Fruit fly (Drosophila melanogaster) whole organism, pupa: Measurements from ENCODE around the gene CG18754.
A peak's percentile ranks its signal among the peaks of the same experiment; 100 is the strongest.

Source experiments
- CG10348 ChIP-seq: fragments of 200-800 bp; sonication (Bioruptor generic); IDR thresholded peaks from 2 replicates; pipeline ENCODE4 v1.3.6; 2022; ENCODE audit warnings: missing biosample characterization, missing genetic modification characterization
- CG12605 ChIP-seq: fragments of 200-800 bp; sonication (Bioruptor generic); IDR thresholded peaks from 2 replicates; pipeline ENCODE4 v1.3.6; 2022; ENCODE audit warnings: missing biosample characterization, missing genetic modification characterization
- CG13204 ChIP-seq: fragments of 200-800 bp; sonication (Bioruptor generic); optimal IDR thresholded peaks from 2 replicates; lab custom pipeline; 2018; ENCODE audit warnings: missing biosample characterization, mild to moderate bottlenecking, missing genetic modification characterization, moderate library complexity
- CG14655 ChIP-seq: fragments of 200-800 bp; sonication (Bioruptor generic); optimal IDR thresholded peaks from 3 replicates; lab custom pipeline; 2017; ENCODE audit warnings: mild to moderate bottlenecking, missing biosample characterization, missing genetic modification reagents, missing genetic modification characterization
- CG15710 ChIP-seq: fragments of 200-800 bp; sonication (Bioruptor generic); optimal IDR thresholded peaks from 2 replicates; lab custom pipeline; 2018; ENCODE audit warnings: missing biosample characterization, mild to moderate bottlenecking, missing genetic modification characterization, moderate library complexity
- CG17806 ChIP-seq: fragments of 200-800 bp; sonication (Bioruptor generic); optimal IDR thresholded peaks from 2 replicates; lab custom pipeline; 2018; ENCODE audit warnings: missing biosample characterization, mild to moderate bottlenecking, missing genetic modification characterization, moderate library complexity
- CG32121 ChIP-seq: fragments of 200-800 bp; sonication (Bioruptor generic); IDR thresholded peaks from 2 replicates; pipeline ENCODE4 v1.3.6; 2022; ENCODE audit warnings: missing biosample characterization, missing genetic modification characterization
- CG34367 ChIP-seq: fragments of 200-800 bp; sonication (Bioruptor generic); optimal IDR thresholded peaks from 2 replicates; lab custom pipeline; 2018; ENCODE audit warnings: missing biosample characterization, mild to moderate bottlenecking, missing genetic modification characterization
- CG4496 ChIP-seq: fragments of 200-800 bp; sonication (Bioruptor generic); IDR thresholded peaks from 3 replicates; pipeline ENCODE4 v1.3.6; 2022; ENCODE audit warnings: missing biosample characterization, missing genetic modification characterization
- CG8159 ChIP-seq: fragments of 200-800 bp; sonication (Bioruptor generic); optimal IDR thresholded peaks from 3 replicates; lab custom pipeline; 2018; ENCODE audit warnings: missing biosample characterization, mild to moderate bottlenecking, missing genetic modification characterization, moderate library complexity
- CG8301 ChIP-seq: fragments of 200-800 bp; sonication (Bioruptor generic); optimal IDR thresholded peaks from 2 replicates; lab custom pipeline; 2018; ENCODE audit warnings: missing biosample characterization, mild to moderate bottlenecking, missing genetic modification characterization
- CG9948 ChIP-seq: fragments of 200-800 bp; sonication (Bioruptor generic); optimal IDR thresholded peaks from 2 replicates; lab custom pipeline; 2018; ENCODE audit warnings: missing biosample characterization, mild to moderate bottlenecking, missing genetic modification characterization, moderate library complexity
- D1 ChIP-seq: fragments of 200-800 bp; sonication (Bioruptor generic); optimal IDR thresholded peaks from 2 replicates; lab custom pipeline; 2018; ENCODE audit warnings: missing biosample characterization, mild to moderate bottlenecking, missing genetic modification characterization, moderate library complexity
- EcR ChIP-seq: fragments of 200-800 bp; sonication (Bioruptor generic); optimal IDR thresholded peaks from 3 replicates; lab custom pipeline; 2019; ENCODE audit warnings: missing biosample characterization, missing genetic modification characterization, mild to moderate bottlenecking, moderate library complexity, missing genetic modification reagents
- Ets98B ChIP-seq: fragments of 200-800 bp; sonication (Bioruptor generic); IDR thresholded peaks from 2 replicates; pipeline ENCODE4 v1.3.6; 2022; ENCODE audit warnings: missing biosample characterization, missing genetic modification characterization
- Pif1A ChIP-seq: fragments of 200-800 bp; sonication (Bioruptor generic); optimal IDR thresholded peaks from 3 replicates; lab custom pipeline; 2016; ENCODE audit warnings: missing biosample characterization, missing genetic modification characterization
- Pif1B ChIP-seq: fragments of 200-800 bp; sonication (Bioruptor generic); optimal IDR thresholded peaks from 3 replicates; lab custom pipeline; 2016; ENCODE audit warnings: missing biosample characterization, missing genetic modification characterization
- Snoo ChIP-seq: fragments of 200-800 bp; sonication (Bioruptor generic); optimal IDR thresholded peaks from 3 replicates; lab custom pipeline; 2017; ENCODE audit warnings: missing biosample characterization, mild to moderate bottlenecking, missing genetic modification characterization, inconsistent platforms
- fd96Ca ChIP-seq: fragments of 200-800 bp; sonication (Bioruptor generic); IDR thresholded peaks from 3 replicates; pipeline ENCODE4 v1.3.6; 2022; ENCODE audit warnings: missing biosample characterization, missing genetic modification characterization
- gl ChIP-seq: fragments of 200-800 bp; sonication (Bioruptor generic); optimal IDR thresholded peaks from 2 replicates; lab custom pipeline; 2018; ENCODE audit warnings: missing biosample characterization, mild to moderate bottlenecking, missing genetic modification characterization
- rn ChIP-seq: fragments of 200-800 bp; sonication (Bioruptor generic); IDR thresholded peaks from 2 replicates; pipeline ENCODE4 v1.3.6; 2022; ENCODE audit warnings: missing biosample characterization, missing genetic modification characterization

CG18754 gene

DNA sequence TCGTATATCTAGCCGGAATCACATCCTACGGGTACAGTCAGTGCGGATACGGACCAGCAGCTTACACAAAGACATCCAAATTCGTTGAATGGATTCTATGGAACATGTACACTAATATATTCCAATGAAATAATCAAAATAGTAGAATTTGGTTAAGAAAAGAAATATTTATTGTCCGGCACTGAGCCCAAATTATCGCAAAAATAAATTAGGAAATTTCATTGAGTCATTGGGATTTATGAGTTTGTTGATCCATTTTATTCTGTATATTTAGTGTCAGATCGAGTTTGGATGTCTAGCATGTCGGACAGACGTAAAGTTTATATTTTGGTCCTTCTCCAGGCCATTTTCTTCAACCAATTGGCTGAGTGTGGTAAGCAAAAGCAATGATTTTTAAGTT is at the start of gene CG18754:
CG18754 (plus strand) TSS at position 301 of the 400 bp plus-strand sequence.
- TF ChIP-seq CG17806 (no peak), fd96Ca (GFP tag; lab: Robert Waterston, UW) (no peak), Pif1B (GFP tag; lab: Kevin White, UChicago) (no peak), Snoo (tag; lab: Kevin White, UChicago) (no peak), CG34367 (no peak), CG8301 (tag; lab: Kevin White, UChicago) (no peak), CG32121 (GFP tag; lab: Robert Waterston, UW) (no peak), CG8159 (no peak), CG14655 (GFP tag; lab: Kevin White, UChicago) (no peak), Ets98B (GFP tag; lab: Robert Waterston, UW) (no peak), EcR (no peak), CG10348 (GFP tag; lab: Robert Waterston, UW) (no peak), Pif1A (GFP tag; lab: Kevin White, UChicago) (no peak), CG13204 (GFP tag; lab: Kevin White, UChicago) (no peak), gl (tag; lab: Kevin White, UChicago) (no peak), D1 (tag; lab: Kevin White, UChicago) (no peak), CG15710 (no peak)

DNA sequence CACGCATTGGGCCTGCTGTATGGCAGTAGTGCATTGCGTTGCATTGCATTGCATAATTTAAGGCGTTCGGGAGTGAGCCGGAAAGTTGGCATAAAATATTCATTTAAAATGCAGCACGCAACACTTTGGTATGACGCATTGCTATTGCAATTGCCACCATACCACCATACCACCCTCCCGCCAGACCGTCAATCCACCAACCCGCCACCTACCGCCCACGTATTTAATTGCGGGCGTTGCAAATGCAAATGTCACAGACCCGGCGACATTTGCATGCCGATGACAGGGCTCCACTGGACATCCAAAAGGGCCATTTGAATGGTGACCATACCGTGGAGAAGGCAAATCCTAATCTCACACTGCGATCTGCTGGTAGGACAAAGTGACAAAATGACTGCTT is 49.1 kb upstream of the CG18754 start:
- TF ChIP-seq CG4496 (GFP tag; lab: Robert Waterston, UW) (no peak), EcR (no peak), fd96Ca (GFP tag; lab: Robert Waterston, UW) (no peak), rn (GFP tag; lab: Robert Waterston, UW) (no peak), Pif1A (GFP tag; lab: Kevin White, UChicago) (no peak)

DNA sequence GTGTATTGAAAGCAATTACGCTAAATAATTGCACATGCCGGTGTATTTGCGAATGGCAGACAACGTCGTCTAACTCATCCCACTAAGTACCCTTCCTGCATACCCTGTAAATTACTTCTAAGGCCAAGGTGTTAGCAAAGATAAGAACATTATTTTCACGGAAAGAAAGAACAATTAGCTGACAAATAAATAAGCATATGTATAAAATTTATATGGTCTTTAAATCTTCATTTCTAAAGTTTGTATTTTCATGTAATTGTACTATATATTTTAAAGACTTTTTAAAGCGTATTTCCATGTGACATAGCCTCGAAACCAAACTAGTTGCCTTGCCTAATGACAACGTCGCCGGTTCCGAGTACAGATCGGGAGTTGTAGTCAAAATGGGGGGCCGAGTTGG is 46.6 kb upstream of the CG18754 start:
- TF ChIP-seq CG32121 (GFP tag; lab: Robert Waterston, UW) (0 out of 2 replicates have a peak, but pooled peaks have one; percentile 12), CG14655 (GFP tag; lab: Kevin White, UChicago) (peak; percentile 30), CG8301 (tag; lab: Kevin White, UChicago) (peak; percentile 4), CG13204 (GFP tag; lab: Kevin White, UChicago) (no peak)
- TF ChIP-seq, all 21 proteins: peak for 3

DNA sequence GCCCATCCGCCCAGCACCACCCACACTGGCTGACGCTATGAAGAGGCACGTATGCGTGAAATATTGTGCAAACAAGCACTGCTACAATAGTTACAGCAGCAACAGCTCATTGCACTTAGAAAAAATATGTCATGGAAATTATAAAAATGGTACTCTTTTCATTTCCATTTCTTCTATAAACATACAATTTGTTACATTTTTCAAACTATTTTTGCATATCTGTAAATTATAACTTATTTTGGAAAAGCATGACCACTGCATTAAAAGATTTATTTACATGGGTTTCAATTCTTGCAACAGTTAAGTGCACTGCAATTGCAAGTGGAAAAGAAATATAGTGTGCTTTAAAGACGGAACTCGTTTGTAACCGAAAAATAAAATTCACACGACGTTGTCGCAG is 45.5 kb upstream of the CG18754 start:
- TF ChIP-seq Ets98B (GFP tag; lab: Robert Waterston, UW) (peak; percentile 21; the same call in 1 of the 2 replicates), CG32121 (GFP tag; lab: Robert Waterston, UW) (peak; percentile 74), CG4496 (GFP tag; lab: Robert Waterston, UW) (0 out of 3 replicates have a peak, but pooled peaks have one; percentile 17), CG8301 (tag; lab: Kevin White, UChicago) (peak; percentile 44), CG14655 (GFP tag; lab: Kevin White, UChicago) (peak; percentile 47), Pif1A (GFP tag; lab: Kevin White, UChicago) (peak; percentile 47), CG15710 (no peak), CG13204 (GFP tag; lab: Kevin White, UChicago) (no peak)

DNA sequence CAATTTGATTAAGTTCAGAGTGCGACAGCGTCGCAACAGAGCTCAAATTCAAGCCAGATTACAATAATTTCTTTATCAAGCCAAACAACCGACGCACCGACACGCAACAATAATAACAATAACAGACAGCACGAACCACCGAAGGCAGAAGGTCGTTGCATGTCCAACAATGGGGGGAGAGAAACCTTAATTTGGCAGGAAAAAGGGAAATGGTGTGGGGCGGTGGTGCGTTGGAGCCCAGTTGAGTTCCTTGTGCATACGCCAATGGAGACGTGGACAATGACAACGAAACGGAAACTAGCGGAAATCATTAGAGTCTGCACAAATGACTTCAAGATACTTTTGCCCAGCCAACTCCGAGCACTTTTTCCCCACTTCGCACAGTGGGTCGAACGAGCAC is 44.3 kb upstream of the CG18754 start:
- no peak for TF ChIP-seq CG8301 (tag; lab: Kevin White, UChicago)
- TF ChIP-seq CG34367, result no peak
- TF ChIP-seq CG10348 (GFP tag; lab: Robert Waterston, UW), result no peak
- no peak for TF ChIP-seq Ets98B (GFP tag; lab: Robert Waterston, UW)
- TF ChIP-seq CG8159, result no peak
- TF ChIP-seq CG14655 (GFP tag; lab: Kevin White, UChicago), result no peak
- TF ChIP-seq CG32121 (GFP tag; lab: Robert Waterston, UW), result no peak
- TF ChIP-seq CG17806, result no peak
- TF ChIP-seq CG4496 (GFP tag; lab: Robert Waterston, UW), result no peak
- TF ChIP-seq EcR, result no peak
- TF ChIP-seq CG13204 (GFP tag; lab: Kevin White, UChicago), result no peak
- no peak for TF ChIP-seq Pif1B (GFP tag; lab: Kevin White, UChicago)
- TF ChIP-seq gl (tag; lab: Kevin White, UChicago), result no peak
- TF ChIP-seq CG9948 (tag; lab: Kevin White, UChicago), result no peak
- TF ChIP-seq D1 (tag; lab: Kevin White, UChicago), result no peak
- no peak for TF ChIP-seq fd96Ca (GFP tag; lab: Robert Waterston, UW)
- TF ChIP-seq rn (GFP tag; lab: Robert Waterston, UW), result no peak
- no peak for TF ChIP-seq CG15710
- no peak for TF ChIP-seq Snoo (tag; lab: Kevin White, UChicago)

DNA sequence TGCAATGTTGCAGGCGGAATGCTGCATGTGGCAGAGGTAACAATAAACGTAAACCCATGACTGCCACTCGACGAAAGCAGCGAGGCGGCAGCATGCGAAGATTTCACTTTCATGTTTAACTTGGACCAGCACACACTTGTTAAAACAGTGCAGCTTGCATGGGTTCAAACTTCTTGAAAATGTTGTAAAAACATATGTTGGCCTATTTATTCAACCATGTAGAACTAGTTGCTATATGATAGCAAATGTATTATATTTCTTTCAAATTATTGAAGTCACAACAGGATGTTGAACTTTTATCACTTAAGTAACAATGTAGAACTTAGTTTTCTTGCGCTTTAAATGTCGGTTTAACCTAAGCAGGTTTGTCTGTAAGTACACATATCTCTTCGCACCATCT is 41.0 kb upstream of the CG18754 start:
- TF ChIP-seq CG12605 (no peak), CG13204 (GFP tag; lab: Kevin White, UChicago) (no peak), Pif1A (GFP tag; lab: Kevin White, UChicago) (peak; percentile 15), CG14655 (GFP tag; lab: Kevin White, UChicago) (peak; percentile 5)

DNA sequence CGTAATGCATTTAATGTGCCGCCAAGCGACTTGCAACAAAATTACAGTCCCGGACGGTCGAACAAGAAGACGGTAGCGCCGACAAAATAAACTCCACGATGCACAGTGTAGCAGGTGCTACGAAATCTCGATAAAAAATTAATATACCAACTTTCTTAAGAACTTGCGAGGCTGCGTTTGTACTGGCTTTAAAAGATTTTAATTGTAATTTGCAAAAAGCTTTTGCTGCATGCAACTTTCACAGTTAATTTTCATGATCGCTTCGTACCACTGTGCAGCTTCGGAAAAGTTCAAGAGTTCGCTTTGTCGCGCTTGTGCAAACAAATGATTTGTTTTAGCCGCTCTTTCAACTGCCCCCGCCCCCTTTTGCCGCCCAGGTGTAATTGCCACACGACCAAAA is 37.7 kb upstream of the CG18754 start:
- TF ChIP-seq CG13204 (GFP tag; lab: Kevin White, UChicago) (peak; percentile 20), gl (tag; lab: Kevin White, UChicago) (no peak), EcR (no peak), fd96Ca (GFP tag; lab: Robert Waterston, UW) (peak; percentile 94), CG14655 (GFP tag; lab: Kevin White, UChicago) (peak; percentile 77), CG10348 (GFP tag; lab: Robert Waterston, UW) (peak; percentile 73), CG34367 (peak; percentile 55), CG32121 (GFP tag; lab: Robert Waterston, UW) (peak; percentile 91), rn (GFP tag; lab: Robert Waterston, UW) (peak; percentile 74), Pif1A (GFP tag; lab: Kevin White, UChicago) (peak; percentile 86), CG8159 (peak; percentile 68), CG15710 (peak; percentile 58), CG4496 (GFP tag; lab: Robert Waterston, UW) (peak; percentile 94), CG17806 (peak; percentile 60), CG9948 (tag; lab: Kevin White, UChicago) (peak; percentile 63), Snoo (tag; lab: Kevin White, UChicago) (peak; percentile 69), D1 (tag; lab: Kevin White, UChicago) (no peak), CG12605 (peak; percentile 79), Ets98B (GFP tag; lab: Robert Waterston, UW) (peak; percentile 92), CG8301 (tag; lab: Kevin White, UChicago) (peak; percentile 71), Pif1B (GFP tag; lab: Kevin White, UChicago) (peak; percentile 50)
